Worm (Caenorhabditis elegans): Measurements from ENCODE around the gene ulp-1.

- TF ChIP-seq fos-1 (tag; optimal IDR thresholded peaks at IDR 0.05) (no peak), elt-3 (tag; optimal IDR thresholded peaks at IDR 0.05) (no peak)
Measured at ce11 chrIII:5173622-5174021, 4.0 kb upstream of the ulp-1 start, which contains the start of gene cid-1.

All from whole organism, L1 larva.